Fruit fly (Drosophila melanogaster): ENCODE measurements around the gene CG42553.

The CG42553 gene

DNA sequence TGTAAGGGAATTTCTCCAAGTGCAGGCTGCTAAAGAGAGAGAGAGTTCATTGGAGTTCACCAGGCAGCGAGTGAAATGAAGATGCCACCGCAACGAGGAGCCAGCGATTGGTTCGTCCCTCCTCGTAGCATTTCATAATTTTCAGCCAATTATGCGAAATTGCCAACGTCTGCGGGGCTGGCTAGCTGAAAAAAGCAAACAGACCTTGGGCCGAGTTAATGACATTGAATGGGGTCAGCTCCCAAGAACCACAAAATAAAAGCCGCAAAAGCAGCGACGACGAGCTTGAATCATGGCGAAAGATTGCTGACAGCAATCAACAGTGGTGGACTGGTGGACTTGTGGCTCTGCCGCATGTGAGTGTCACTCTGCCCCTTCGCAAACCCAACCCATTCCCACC, 10.3 kb upstream of the CG42553 start:
- TF ChIP-seq ey (GFP tag; optimal IDR thresholded peaks at IDR 0.05) (peak; percentile 2), sage (GFP tag; optimal IDR thresholded peaks at IDR 0.05) (no peak), usp (GFP tag; optimal IDR thresholded peaks at IDR 0.05) (no peak)

dm6 chr3L:824444-824843, 9.4 kb upstream of the CG42553 start:
- peak; percentile 39 for TF ChIP-seq rgr (GFP tag; optimal IDR thresholded peaks at IDR 0.05)
- no peak for TF ChIP-seq Mio (GFP tag; optimal IDR thresholded peaks at IDR 0.05)
- no peak for TF ChIP-seq N (GFP tag; optimal IDR thresholded peaks at IDR 0.05)
- no peak for TF ChIP-seq Myc (optimal IDR thresholded peaks at IDR 0.05)
- no peak for TF ChIP-seq CG32264 (GFP tag; optimal IDR thresholded peaks at IDR 0.05)
- no peak for TF ChIP-seq brk (GFP tag; optimal IDR thresholded peaks at IDR 0.05)
- TF ChIP-seq Dif (GFP tag; optimal IDR thresholded peaks at IDR 0.05; ENCODE audit: partially characterized antibody), result no peak
- no peak for TF ChIP-seq CG9705 (GFP tag; optimal IDR thresholded peaks at IDR 0.05)
- TF ChIP-seq jim (GFP tag; optimal IDR thresholded peaks at IDR 0.05), result no peak
- TF ChIP-seq Hr83 (GFP tag; optimal IDR thresholded peaks at IDR 0.05; ENCODE audit: poor library complexity, severe bottlenecking), result no peak
- no peak for TF ChIP-seq Jra (GFP tag; optimal IDR thresholded peaks at IDR 0.05)
- TF ChIP-seq sv (GFP tag; optimal IDR thresholded peaks at IDR 0.05), result no peak
- peak; percentile 28 for TF ChIP-seq fru (GFP tag; optimal IDR thresholded peaks at IDR 0.05)
- TF ChIP-seq lola (GFP tag; optimal IDR thresholded peaks at IDR 0.05), result no peak
- TF ChIP-seq usp (GFP tag; optimal IDR thresholded peaks at IDR 0.05), result no peak
- no peak for TF ChIP-seq Vsx2 (GFP tag; optimal IDR thresholded peaks at IDR 0.05; ENCODE audit: partially characterized antibody)
- no peak for TF ChIP-seq Hnf4 (GFP tag; optimal IDR thresholded peaks at IDR 0.05)
- TF ChIP-seq Hr78 (GFP tag; optimal IDR thresholded peaks at IDR 0.05), result no peak
- no peak for TF ChIP-seq GATAd (GFP tag; optimal IDR thresholded peaks at IDR 0.05)
- TF ChIP-seq Dfd (GFP tag; optimal IDR thresholded peaks at IDR 0.05), result no peak
- TF ChIP-seq ey (GFP tag; optimal IDR thresholded peaks at IDR 0.05), result peak; percentile 71
- TF ChIP-seq tai (GFP tag; optimal IDR thresholded peaks at IDR 0.05), result no peak
- TF ChIP-seq HLH106 (tag; optimal IDR thresholded peaks at IDR 0.05), result peak; percentile 62
- no peak for TF ChIP-seq Abd-B (GFP tag; optimal IDR thresholded peaks at IDR 0.05)
- TF ChIP-seq h (GFP tag; optimal IDR thresholded peaks at IDR 0.05), result peak; percentile 60
- no peak for TF ChIP-seq dsf (GFP tag; optimal IDR thresholded peaks at IDR 0.05; ENCODE audit: borderline replicate concordance)
- TF ChIP-seq sage (GFP tag; optimal IDR thresholded peaks at IDR 0.05), result no peak
- peak; percentile 3 for TF ChIP-seq dmrt93B (GFP tag; optimal IDR thresholded peaks at IDR 0.05)
- TF ChIP-seq dl (GFP tag; optimal IDR thresholded peaks at IDR 0.05; ENCODE audit: insufficient read depth in 1 of 2, partially characterized antibody in 2 of 2), result no peak
- peak in 1 of 2 experiments; percentile 39 for TF ChIP-seq foxo (GFP tag; optimal IDR thresholded peaks at IDR 0.05)
- peak; percentile 22 for TF ChIP-seq psq (GFP tag; optimal IDR thresholded peaks at IDR 0.05)
- TF ChIP-seq Rel (GFP tag; optimal IDR thresholded peaks at IDR 0.05), result no peak
- TF ChIP-seq Rel (tag; optimal IDR thresholded peaks at IDR 0.05), result peak; percentile 1
- peak; percentile 54 for TF ChIP-seq br (GFP tag; optimal IDR thresholded peaks at IDR 0.05)
- no peak for TF ChIP-seq pan (optimal IDR thresholded peaks at IDR 0.05)
- TF ChIP-seq CrebA (GFP tag; optimal IDR thresholded peaks at IDR 0.05; ENCODE audit: borderline replicate concordance), result no peak
- peak; percentile 33 for TF ChIP-seq woc (GFP tag; optimal IDR thresholded peaks at IDR 0.05)
- peak; percentile 68 for TF ChIP-seq Sp1 (GFP tag; optimal IDR thresholded peaks at IDR 0.05)
- TF ChIP-seq OdsH (GFP tag; optimal IDR thresholded peaks at IDR 0.05), result peak; percentile 48

All from whole organism, wandering third instar larva.